Worm (Caenorhabditis elegans): ENCODE measurements around the gene zig-6.

The zig-6 gene

ce11 chrX:5168770-5169169 lies 20.1 kb downstream of the zig-6 start:
- no peak for TF ChIP-seq dao-5 (tag; optimal IDR thresholded peaks at IDR 0.05)
- TF ChIP-seq him-1 (tag; optimal IDR thresholded peaks at IDR 0.05) = no peak
- no peak for TF ChIP-seq W03F9.2 (tag; optimal IDR thresholded peaks at IDR 0.05)

DNA sequence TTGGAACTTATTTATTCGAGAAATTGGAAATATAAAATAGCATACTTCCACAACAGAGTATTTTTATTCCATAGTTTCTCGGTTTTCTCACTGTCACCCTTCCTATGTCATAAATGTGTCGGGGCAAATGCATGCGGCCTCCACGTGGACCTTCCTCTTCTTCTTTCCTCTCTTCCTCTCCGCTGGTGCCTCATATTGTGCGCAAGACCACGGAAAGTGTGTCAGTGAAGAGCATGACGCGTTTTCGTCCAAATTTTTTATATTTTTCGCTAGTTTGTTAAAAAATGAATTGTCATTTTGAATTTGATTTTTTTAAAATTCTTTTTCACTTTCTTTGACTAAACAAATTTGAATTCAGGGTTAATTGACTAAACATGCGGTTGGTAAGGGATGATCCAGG lies 23.8 kb downstream of the zig-6 start, which contains the start of gene mans-3:
TSS of gene mans-3 (plus strand) at position 359 of the 400 bp plus-strand sequence.
- peak; percentile 90 for TF ChIP-seq W03F9.2 (tag; optimal IDR thresholded peaks at IDR 0.05)
- TF ChIP-seq him-1 (tag; optimal IDR thresholded peaks at IDR 0.05) = peak; percentile 64
- no peak for TF ChIP-seq dao-5 (tag; optimal IDR thresholded peaks at IDR 0.05)

ce11 chrX:5164054-5164453 lies 24.8 kb downstream of the zig-6 start:
- TF ChIP-seq him-1 (tag; optimal IDR thresholded peaks at IDR 0.05) = no peak
- no peak for TF ChIP-seq W03F9.2 (tag; optimal IDR thresholded peaks at IDR 0.05)
- no peak for TF ChIP-seq dao-5 (tag; optimal IDR thresholded peaks at IDR 0.05)

DNA sequence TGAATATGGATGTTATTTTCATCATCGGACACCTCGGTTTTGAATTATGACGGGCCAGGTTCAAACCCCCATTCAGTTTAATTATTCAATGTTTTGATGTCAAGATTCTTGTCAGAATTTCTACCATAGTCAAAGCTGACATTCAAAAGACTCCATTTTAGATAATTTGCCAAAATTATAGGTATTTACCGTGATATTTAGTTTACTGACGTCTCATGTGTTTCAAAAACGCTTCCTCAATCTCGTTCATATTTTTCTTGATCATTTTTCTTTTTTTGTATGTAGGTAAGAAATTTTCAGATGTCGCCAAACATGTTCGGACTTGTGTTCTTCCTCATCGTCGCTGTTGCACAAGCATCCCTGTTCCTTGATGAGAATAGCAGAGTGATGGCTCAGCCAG lies 26.1 kb downstream of the zig-6 start, which contains the start of gene EGAP5.1:
TSS of gene EGAP5.1 (plus strand) at position 301 of the 400 bp plus-strand sequence.
- TF ChIP-seq him-1 (tag; optimal IDR thresholded peaks at IDR 0.05) (no peak), W03F9.2 (tag; optimal IDR thresholded peaks at IDR 0.05) (no peak), dao-5 (tag; optimal IDR thresholded peaks at IDR 0.05) (no peak)

- no peak for TF ChIP-seq W03F9.2 (tag; optimal IDR thresholded peaks at IDR 0.05)
- TF ChIP-seq dao-5 (tag; optimal IDR thresholded peaks at IDR 0.05) = no peak
- TF ChIP-seq him-1 (tag; optimal IDR thresholded peaks at IDR 0.05) = no peak
Observed at ce11 chrX:5159645-5160044, 29.2 kb downstream of the zig-6 start, which contains the start of gene C31H2.4. Gene C31H2.4, minus strand, starts transcription at chrX:5159663.

DNA sequence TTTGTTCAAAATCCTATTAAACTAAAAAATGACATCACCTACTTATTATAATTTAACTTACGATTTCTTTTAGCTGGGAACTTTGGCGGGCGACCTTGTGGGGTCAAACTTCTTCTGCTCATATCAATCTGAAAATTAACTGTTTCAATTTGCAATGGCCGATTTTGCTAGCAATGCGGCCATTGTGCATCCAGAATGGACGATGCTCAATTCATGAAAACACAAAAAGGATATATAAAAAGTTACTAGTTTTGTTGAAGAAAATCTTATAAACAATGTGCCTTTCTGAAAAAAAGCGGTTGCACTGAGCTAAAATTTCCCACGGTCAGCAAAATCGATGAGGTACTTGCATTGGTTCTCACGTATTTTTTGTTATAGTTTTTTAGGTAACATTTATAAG lies 34.6 kb downstream of the zig-6 start, which contains the start of gene C31H2.3:
TSS of gene C31H2.3 (minus strand) at position 101 of the 400 bp plus-strand sequence.
- no peak for TF ChIP-seq him-1 (tag; optimal IDR thresholded peaks at IDR 0.05)
- no peak for TF ChIP-seq W03F9.2 (tag; optimal IDR thresholded peaks at IDR 0.05)
- TF ChIP-seq dao-5 (tag; optimal IDR thresholded peaks at IDR 0.05) = no peak

- TF ChIP-seq W03F9.2 (tag; optimal IDR thresholded peaks at IDR 0.05) (no peak), him-1 (tag; optimal IDR thresholded peaks at IDR 0.05) (no peak), dao-5 (tag; optimal IDR thresholded peaks at IDR 0.05) (no peak)
Observed at ce11 chrX:5152931-5153330, 35.9 kb downstream of the zig-6 start.

DNA sequence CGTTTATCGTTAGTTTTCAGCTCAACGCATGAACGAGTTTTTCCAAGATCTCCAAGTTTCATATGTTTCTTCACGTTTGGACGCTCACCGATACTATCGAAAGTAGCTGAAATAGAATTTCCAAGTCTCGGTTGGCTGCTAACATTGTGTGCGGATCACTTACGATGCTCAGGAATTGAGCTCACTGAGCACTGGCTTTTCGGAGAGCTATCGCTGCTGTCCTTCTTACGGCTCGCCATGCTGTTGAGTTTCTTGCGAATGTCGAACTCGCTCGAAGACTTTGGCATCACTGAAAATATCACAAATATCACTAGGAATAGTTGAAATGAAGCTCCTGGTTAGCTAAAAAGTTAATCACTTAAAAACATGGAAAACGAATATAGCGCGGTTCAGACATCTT lies 37.0 kb downstream of the zig-6 start:
- TF ChIP-seq him-1 (tag; optimal IDR thresholded peaks at IDR 0.05) = no peak
- TF ChIP-seq dao-5 (tag; optimal IDR thresholded peaks at IDR 0.05) = no peak
- no peak for TF ChIP-seq W03F9.2 (tag; optimal IDR thresholded peaks at IDR 0.05)

DNA sequence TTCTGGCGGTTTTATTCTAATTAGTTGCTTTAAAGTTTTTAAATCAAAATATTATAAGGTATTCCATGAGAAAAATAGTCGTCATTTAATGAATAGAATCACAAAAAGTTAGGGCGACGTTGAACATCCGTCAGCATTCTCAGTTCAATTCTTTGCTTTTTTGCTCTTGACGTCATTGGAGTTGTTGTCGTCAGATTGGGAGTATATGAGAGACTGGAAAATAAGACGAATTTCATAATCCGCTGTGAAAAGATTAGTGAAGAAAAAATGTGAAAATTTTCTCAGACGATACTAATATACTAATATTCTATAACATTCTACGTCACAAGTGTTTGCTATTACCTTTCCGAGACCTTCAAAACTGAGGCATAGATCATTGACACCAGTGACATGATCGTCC lies 37.5 kb downstream of the zig-6 start:
- no peak for TF ChIP-seq him-1 (tag; optimal IDR thresholded peaks at IDR 0.05)
- no peak for TF ChIP-seq W03F9.2 (tag; optimal IDR thresholded peaks at IDR 0.05)
- TF ChIP-seq dao-5 (tag; optimal IDR thresholded peaks at IDR 0.05) = no peak

- no peak for TF ChIP-seq him-1 (tag; optimal IDR thresholded peaks at IDR 0.05)
- TF ChIP-seq W03F9.2 (tag; optimal IDR thresholded peaks at IDR 0.05) = no peak
Observed at ce11 chrX:5150389-5150788, 38.5 kb downstream of the zig-6 start, which contains the start of gene dpy-8. Gene dpy-8, minus strand, starts transcription at chrX:5150476.

- TF ChIP-seq W03F9.2 (tag; optimal IDR thresholded peaks at IDR 0.05) (no peak), him-1 (tag; optimal IDR thresholded peaks at IDR 0.05) (no peak)
Observed at ce11 chrX:5147918-5148317, 41.0 kb downstream of the zig-6 start, which contains the start of gene C31H2.14. Gene C31H2.14, plus strand, starts transcription at chrX:5148218.

- TF ChIP-seq dao-5 (tag; optimal IDR thresholded peaks at IDR 0.05) = no peak
- no peak for TF ChIP-seq W03F9.2 (tag; optimal IDR thresholded peaks at IDR 0.05)
- no peak for TF ChIP-seq him-1 (tag; optimal IDR thresholded peaks at IDR 0.05)
Observed at ce11 chrX:5142403-5142802, 46.5 kb downstream of the zig-6 start.

DNA sequence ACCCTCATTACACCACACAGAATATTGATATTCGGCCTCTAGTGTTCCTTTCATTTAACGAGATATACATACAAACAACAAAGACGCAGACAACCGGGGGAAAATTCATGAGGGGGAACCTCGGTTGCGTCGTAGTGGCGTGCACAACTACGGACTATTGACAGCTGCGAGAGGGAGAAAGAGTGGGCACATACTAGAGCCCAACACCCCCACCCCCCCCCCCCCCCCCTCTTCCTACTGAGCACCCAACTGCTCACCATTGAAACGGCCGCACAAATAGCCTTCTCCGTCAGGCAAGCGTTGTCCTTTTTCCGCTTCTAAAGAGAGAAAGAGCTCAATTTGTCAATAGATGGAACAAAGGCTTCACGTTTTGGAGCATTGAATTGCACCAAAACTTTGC lies 48.7 kb downstream of the zig-6 start:
- TF ChIP-seq him-1 (tag; optimal IDR thresholded peaks at IDR 0.05) = peak; percentile 45
- no peak for TF ChIP-seq dao-5 (tag; optimal IDR thresholded peaks at IDR 0.05)

DNA sequence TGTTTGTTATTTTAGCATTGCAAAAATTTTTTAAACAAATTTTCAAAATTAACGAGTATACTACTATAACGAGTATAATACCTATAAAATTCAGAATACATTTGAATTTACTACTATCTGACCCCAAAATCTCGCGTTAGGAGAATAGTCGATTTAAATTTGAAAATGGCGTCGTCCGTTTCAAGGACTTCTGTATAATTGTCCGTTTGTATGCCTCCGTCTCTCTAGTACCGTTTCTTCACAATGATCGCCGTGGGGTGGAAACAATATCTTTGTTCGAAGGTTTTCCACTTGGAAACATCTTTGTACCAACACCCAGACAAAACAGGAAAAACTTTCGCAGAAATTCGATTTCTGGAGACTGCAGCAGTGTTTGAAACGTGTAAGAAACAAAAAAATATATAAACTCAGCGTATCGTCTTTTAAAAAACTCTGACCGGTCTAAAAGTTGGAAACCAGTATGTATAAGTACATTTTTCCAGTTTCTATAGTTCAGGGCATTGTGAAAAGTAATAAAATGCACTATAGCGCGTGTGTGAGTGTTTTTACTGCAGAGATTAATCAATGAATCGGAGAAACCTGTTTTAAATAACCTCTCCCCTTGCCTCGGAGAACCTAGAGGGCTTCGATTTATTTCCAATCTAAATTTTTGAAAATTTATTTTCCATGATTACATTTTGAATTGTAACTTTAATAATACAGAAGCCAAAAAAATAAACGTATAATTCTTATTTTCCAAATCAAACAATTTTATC lies 51.0 kb downstream of the zig-6 start:
- TF ChIP-seq W03F9.2 (tag; optimal IDR thresholded peaks at IDR 0.05) = no peak
